Worm (Caenorhabditis elegans): ENCODE measurements around the gene nhr-238.

DNA sequence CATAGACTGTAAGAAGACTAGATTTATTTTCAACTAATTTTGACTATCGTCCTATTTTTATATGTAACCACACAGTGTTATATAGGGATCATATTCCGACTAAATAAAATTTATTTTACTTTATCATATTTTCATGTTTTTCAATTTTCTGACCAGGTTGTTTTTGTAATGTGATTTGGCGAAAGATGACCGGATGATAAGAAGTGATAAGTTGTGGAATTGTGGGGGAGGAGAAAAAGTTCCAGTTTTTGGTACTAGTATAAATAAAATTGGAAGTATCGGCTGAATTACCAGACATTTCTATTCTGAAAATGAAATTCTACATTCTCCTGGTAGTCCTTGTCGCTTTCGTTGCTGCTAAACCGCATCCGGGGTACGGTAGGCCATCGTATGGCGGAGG lies 43.8 kb downstream of the nhr-238 start, which contains the start of gene F16B4.7:
- TF ChIP-seq hlh-13 (GFP tag; optimal IDR thresholded peaks at IDR 0.05) (no peak), pat-9 (tag; optimal IDR thresholded peaks at IDR 0.05) (no peak), pqm-1 (tag; optimal IDR thresholded peaks at IDR 0.05) (no peak), unc-86 (tag; optimal IDR thresholded peaks at IDR 0.05) (no peak), pha-4 (tag; optimal IDR thresholded peaks at IDR 0.05) (no peak), ets-4 (tag; optimal IDR thresholded peaks at IDR 0.05) (no peak), nhr-11 (tag; optimal IDR thresholded peaks at IDR 0.05) (no peak), sdc-2 (tag; optimal IDR thresholded peaks at IDR 0.05) (no peak), rnt-1 (tag; optimal IDR thresholded peaks at IDR 0.05) (no peak), sox-4 (tag; optimal IDR thresholded peaks at IDR 0.05) (no peak), ceh-9 (tag; optimal IDR thresholded peaks at IDR 0.05) (no peak), elt-4 (tag; optimal IDR thresholded peaks at IDR 0.05) (no peak), lin-11 (tag; optimal IDR thresholded peaks at IDR 0.05) (no peak), pros-1 (tag; optimal IDR thresholded peaks at IDR 0.05) (no peak)
